Fruit fly (Drosophila melanogaster) whole organism, embryonic: ENCODE results near the gene Prim2.
A peak's percentile ranks its signal among the peaks of the same experiment; 100 is the strongest.

Experiments used
- Ada2b ChIP-seq: fragments of 200-800 bp; sonication (Bioruptor generic); IDR thresholded peaks from 2 replicates; pipeline ENCODE4 v1.3.6; 2022; ENCODE audit warnings: missing biosample characterization, missing genetic modification characterization
- Aef1 ChIP-seq: fragments of 200-800 bp; sonication (Bioruptor generic); IDR thresholded peaks from 3 replicates; pipeline ENCODE4 v1.3.6; 2022; ENCODE audit warnings: missing biosample characterization, missing genetic modification characterization
- Bdp1 ChIP-seq: fragments of 200-800 bp; sonication (Bioruptor generic); optimal IDR thresholded peaks from 3 replicates; lab custom pipeline; 2016; ENCODE audit warnings: missing biosample characterization, missing genetic modification characterization
- Bgb ChIP-seq: fragments of 200-800 bp; sonication (Bioruptor generic); IDR thresholded peaks from 2 replicates; pipeline ENCODE4 v1.3.6; 2022; ENCODE audit warnings: missing biosample characterization, missing genetic modification characterization; ENCODE audit not compliant: partially characterized antibody
- CG10979 ChIP-seq: fragments of 200-800 bp; sonication (Bioruptor generic); optimal IDR thresholded peaks from 2 replicates; lab custom pipeline; 2018; ENCODE audit warnings: missing biosample characterization, mild to moderate bottlenecking, missing genetic modification characterization, moderate library complexity
- CG11247 ChIP-seq: fragments of 200-800 bp; sonication (Bioruptor generic); IDR thresholded peaks from 2 replicates; pipeline ENCODE4 v1.3.6; 2022; ENCODE audit warnings: missing biosample characterization, missing genetic modification characterization
- CG11398 ChIP-seq: fragments of 200-800 bp; sonication (Bioruptor generic); optimal IDR thresholded peaks from 2 replicates; lab custom pipeline; 2016; ENCODE audit warnings: missing biosample characterization, missing genetic modification characterization
- CG11696 ChIP-seq: fragments of 200-800 bp; sonication (Bioruptor generic); IDR thresholded peaks from 2 replicates; pipeline ENCODE4 v1.3.6; 2022; ENCODE audit warnings: missing biosample characterization, missing genetic modification characterization
- CG17612 ChIP-seq: fragments of 200-800 bp; sonication (Bioruptor generic); IDR thresholded peaks from 2 replicates; pipeline ENCODE4 v1.3.6; 2022; ENCODE audit warnings: missing biosample characterization, missing genetic modification characterization
- CG18011 ChIP-seq: fragments of 200-800 bp; sonication (Bioruptor generic); optimal IDR thresholded peaks from 2 replicates; lab custom pipeline; 2017; ENCODE audit warnings: missing biosample characterization, missing genetic modification characterization, mild to moderate bottlenecking, moderate library complexity, missing genotype
- CG3065 ChIP-seq: fragments of 200-800 bp; sonication (Bioruptor generic); optimal IDR thresholded peaks from 2 replicates; lab custom pipeline; 2016; ENCODE audit warnings: missing biosample characterization, missing genetic modification characterization
- CG4328 ChIP-seq: fragments of 200-800 bp; sonication (Bioruptor generic); optimal IDR thresholded peaks from 3 replicates; lab custom pipeline; 2017; ENCODE audit warnings: missing biosample characterization, missing genetic modification reagents, missing genetic modification characterization
- CG4730 ChIP-seq: fragments of 200-800 bp; sonication (Bioruptor generic); IDR thresholded peaks from 2 replicates; pipeline ENCODE4 v1.3.6; 2022; ENCODE audit warnings: missing biosample characterization, missing genetic modification characterization
- CG5245 ChIP-seq: fragments of 200-800 bp; sonication (Bioruptor generic); optimal IDR thresholded peaks from 3 replicates; lab custom pipeline; 2016; ENCODE audit warnings: missing biosample characterization, missing genetic modification characterization
- CG5953 ChIP-seq: fragments of 200-800 bp; sonication (Bioruptor generic); IDR thresholded peaks from 2 replicates; pipeline ENCODE4 v1.3.6; 2022; ENCODE audit warnings: missing biosample characterization, missing genetic modification characterization
- CG6254 ChIP-seq: fragments of 200-800 bp; sonication (Bioruptor generic); optimal IDR thresholded peaks from 3 replicates; lab custom pipeline; 2017; ENCODE audit warnings: mild to moderate bottlenecking, missing biosample characterization, missing genetic modification reagents, missing genetic modification characterization
- CG6791 ChIP-seq: fragments of 200-800 bp; sonication (Bioruptor generic); IDR thresholded peaks from 3 replicates; pipeline ENCODE4 v1.3.6; 2022; ENCODE audit warnings: missing biosample characterization, missing genetic modification characterization; ENCODE audit not compliant: partially characterized antibody
- CG8359 ChIP-seq: fragments of 200-800 bp; sonication (Bioruptor generic); optimal IDR thresholded peaks from 2 replicates; lab custom pipeline; 2017; ENCODE audit warnings: missing biosample characterization, mild to moderate bottlenecking, missing genetic modification characterization, borderline replicate concordance
- CG8478 ChIP-seq: fragments of >200 bp; optimal IDR thresholded peaks from 2 replicates; lab custom pipeline; 2018
- CG9817 ChIP-seq: fragments of 200-800 bp; sonication (Bioruptor generic); optimal IDR thresholded peaks from 2 replicates; lab custom pipeline; 2018; ENCODE audit warnings: missing biosample characterization, mild to moderate bottlenecking, missing genetic modification characterization, moderate library complexity
- D ChIP-seq, 2 experiments: fragments of 200-800 bp in 1 of 2; fragments of >200 bp in 1 of 2; sonication (Bioruptor generic) in 1 of 2; optimal IDR thresholded peaks; 2 replicates in 1 of 2; 3 replicates in 1 of 2; lab custom pipeline; 2017; ENCODE audit warnings: mild to moderate bottlenecking in 1 of 2, missing biosample characterization in 1 of 2, missing genetic modification characterization in 1 of 2, missing genetic modification reagents in 1 of 2
- Dek ChIP-seq: fragments of 200-800 bp; sonication (Bioruptor generic); optimal IDR thresholded peaks from 3 replicates; lab custom pipeline; 2019; ENCODE audit warnings: missing biosample characterization, mild to moderate bottlenecking, missing genetic modification characterization, moderate library complexity
- Dip2 ChIP-seq: fragments of 200-800 bp; sonication (Bioruptor generic); IDR thresholded peaks from 2 replicates; pipeline ENCODE4 v1.3.6; 2022; ENCODE audit warnings: missing biosample characterization, missing genetic modification characterization
- Doc2 ChIP-seq: fragments of 200-800 bp; sonication (Bioruptor generic); IDR thresholded peaks from 2 replicates; pipeline ENCODE4 v1.3.6; 2022; ENCODE audit warnings: missing biosample characterization, missing genetic modification characterization
- Eip74EF ChIP-seq, 2 experiments: fragments of 200-800 bp in 1 of 2; fragments of >200 bp in 1 of 2; sonication (Bioruptor generic) in 1 of 2; optimal IDR thresholded peaks; 2 replicates each; lab custom pipeline; 2017 to 2019; ENCODE audit warnings: missing biosample characterization in 2 of 2, missing genetic modification characterization in 2 of 2, mild to moderate bottlenecking in 1 of 2, moderate library complexity in 1 of 2
- GATAe ChIP-seq: fragments of 200-800 bp; sonication (Bioruptor generic); conservative IDR thresholded peaks from 2 replicates; pipeline ENCODE4 v1.3.6; 2022; ENCODE audit warnings: missing biosample characterization, missing genetic modification characterization
- Hr3 ChIP-seq: fragments of 200-800 bp; sonication (Bioruptor generic); optimal IDR thresholded peaks from 3 replicates; lab custom pipeline; 2016; ENCODE audit warnings: missing biosample characterization, missing genetic modification characterization
- Mrtf ChIP-seq: fragments of 200-800 bp; sonication (Bioruptor generic); IDR thresholded peaks from 3 replicates; pipeline ENCODE4 v1.3.6; 2022; ENCODE audit warnings: missing biosample characterization, missing genetic modification characterization
- Oaz ChIP-seq: fragments of 200-800 bp; sonication (Bioruptor generic); IDR thresholded peaks from 2 replicates; pipeline ENCODE4 v1.3.6; 2022; ENCODE audit warnings: missing biosample characterization, missing genetic modification characterization
- Scr ChIP-seq: fragments of 200-800 bp; sonication (Bioruptor generic); IDR thresholded peaks from 2 replicates; pipeline ENCODE4 v1.3.6; 2022; ENCODE audit warnings: missing biosample characterization, missing genetic modification characterization; ENCODE audit not compliant: partially characterized antibody
- Usf ChIP-seq: fragments of 200-800 bp; sonication (Bioruptor generic); optimal IDR thresholded peaks from 2 replicates; lab custom pipeline; 2017; ENCODE audit warnings: missing genotype, missing biosample characterization, missing genetic modification characterization
- Xbp1 ChIP-seq: fragments of 200-800 bp; sonication (Bioruptor generic); optimal IDR thresholded peaks from 3 replicates; lab custom pipeline; 2016; ENCODE audit warnings: missing biosample characterization, mild to moderate bottlenecking, missing genetic modification characterization
- bab2 ChIP-seq: fragments of 200-800 bp; sonication (Bioruptor generic); optimal IDR thresholded peaks from 2 replicates; lab custom pipeline; 2016; ENCODE audit warnings: missing biosample characterization, missing genetic modification characterization
- dati ChIP-seq: fragments of 200-800 bp; sonication (Bioruptor generic); IDR thresholded peaks from 2 replicates; pipeline ENCODE4 v1.3.6; 2022; ENCODE audit warnings: missing biosample characterization, missing genetic modification characterization
- disco-r ChIP-seq: fragments of 200-800 bp; sonication (Bioruptor generic); optimal IDR thresholded peaks from 2 replicates; lab custom pipeline; 2016; ENCODE audit warnings: missing biosample characterization, missing genetic modification characterization
- emc ChIP-seq: fragments of 200-800 bp; sonication (Bioruptor generic); optimal IDR thresholded peaks from 2 replicates; lab custom pipeline; 2016; ENCODE audit warnings: missing biosample characterization, missing genetic modification characterization
- gro ChIP-seq: fragments of 200-800 bp; sonication (Bioruptor generic); optimal IDR thresholded peaks from 2 replicates; lab custom pipeline; 2016; ENCODE audit warnings: missing biosample characterization, missing genetic modification characterization
- hth ChIP-seq: fragments of >200 bp; optimal IDR thresholded peaks from 2 replicates; lab custom pipeline; 2017; ENCODE audit warnings: inconsistent platforms
- klu ChIP-seq: fragments of 200-800 bp; sonication (Bioruptor generic); IDR thresholded peaks from 2 replicates; pipeline ENCODE4 v1.3.6; 2022; ENCODE audit warnings: missing biosample characterization, missing genetic modification characterization
- knrl ChIP-seq: fragments of 200-800 bp; sonication (Bioruptor generic); IDR thresholded peaks from 3 replicates; pipeline ENCODE4 v1.3.6; 2022; ENCODE audit warnings: missing biosample characterization, missing genetic modification characterization; ENCODE audit not compliant: partially characterized antibody
- lbe ChIP-seq: fragments of 200-800 bp; sonication (Bioruptor generic); optimal IDR thresholded peaks from 2 replicates; lab custom pipeline; 2016; ENCODE audit warnings: missing biosample characterization, mild to moderate bottlenecking, missing genetic modification characterization
- nau ChIP-seq: fragments of 200-800 bp; sonication (Bioruptor generic); optimal IDR thresholded peaks from 3 replicates; lab custom pipeline; 2017; ENCODE audit warnings: missing biosample characterization, mild to moderate bottlenecking, missing genetic modification characterization, missing genetic modification reagents
- nerfin-2 ChIP-seq: fragments of 200-800 bp; sonication (Bioruptor generic); IDR thresholded peaks from 2 replicates; pipeline ENCODE4 v1.3.6; 2022; ENCODE audit warnings: missing biosample characterization, missing genetic modification characterization; ENCODE audit not compliant: partially characterized antibody
- pho ChIP-seq: fragments of 200-800 bp; sonication (Bioruptor generic); optimal IDR thresholded peaks from 2 replicates; lab custom pipeline; 2016; ENCODE audit warnings: missing biosample characterization, missing genetic modification characterization
- pnt ChIP-seq: fragments of 200-800 bp; sonication (Bioruptor generic); optimal IDR thresholded peaks from 3 replicates; lab custom pipeline; 2016; ENCODE audit warnings: missing biosample characterization, missing genetic modification characterization
- row ChIP-seq: fragments of 200-800 bp; sonication (Bioruptor generic); IDR thresholded peaks from 3 replicates; pipeline ENCODE4 v1.3.6; 2022; ENCODE audit warnings: missing biosample characterization, missing genetic modification characterization
- salm ChIP-seq: fragments of 200-800 bp; sonication (Bioruptor generic); optimal IDR thresholded peaks from 2 replicates; lab custom pipeline; 2018; ENCODE audit warnings: missing biosample characterization, mild to moderate bottlenecking, missing genetic modification characterization
- scrt ChIP-seq: fragments of 200-800 bp; sonication (Bioruptor generic); optimal IDR thresholded peaks from 2 replicates; lab custom pipeline; 2018; ENCODE audit warnings: missing biosample characterization, mild to moderate bottlenecking, missing genetic modification characterization, moderate library complexity
- shn ChIP-seq: fragments of 200-800 bp; sonication (Bioruptor generic); optimal IDR thresholded peaks from 3 replicates; lab custom pipeline; 2016; ENCODE audit warnings: missing biosample characterization, missing genetic modification characterization
- wdn ChIP-seq: fragments of 200-800 bp; sonication (Bioruptor generic); IDR thresholded peaks from 2 replicates; pipeline ENCODE4 v1.3.6; 2022; ENCODE audit warnings: missing biosample characterization, missing genetic modification characterization

Prim2 gene

DNA sequence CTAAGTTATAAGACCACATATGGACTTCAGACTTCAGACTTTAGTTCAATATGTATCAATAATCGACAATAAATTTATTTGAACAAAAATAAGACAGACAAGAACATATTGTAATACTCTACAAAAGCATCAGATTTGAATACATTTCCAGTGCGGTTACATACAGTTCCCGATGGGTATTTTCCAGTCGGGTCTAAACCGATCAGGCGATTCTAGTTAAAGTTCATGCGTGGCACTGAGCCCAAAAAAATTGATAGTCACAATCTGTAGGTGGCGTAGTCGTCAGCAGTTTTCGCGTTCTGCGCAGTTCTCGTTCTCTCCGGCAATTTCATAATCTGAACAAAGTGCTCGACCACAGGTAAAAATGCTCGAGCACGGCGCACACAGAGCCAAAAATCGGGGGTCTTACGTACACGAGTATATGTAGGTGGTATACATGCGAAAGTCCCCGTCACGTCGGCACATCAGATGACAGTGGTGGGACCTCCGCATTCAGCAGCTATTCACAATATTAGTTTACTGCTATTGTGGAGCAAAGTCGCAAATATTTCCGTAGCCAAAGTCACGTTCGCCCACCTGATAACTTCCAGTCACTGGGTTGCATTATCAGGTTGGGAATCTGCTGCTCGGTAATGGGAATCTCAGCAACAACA is 34.0 kb upstream of the Prim2 start (continued):
- TF ChIP-seq CG6791 (GFP tag; lab: Robert Waterston, UW) (no peak), dati (no peak), CG8478 (lab: Kevin White, UChicago) (no peak), Hr3 (GFP tag; lab: Kevin White, UChicago) (peak; percentile 48), CG9817 (tag; lab: Kevin White, UChicago) (no peak), salm (no peak), Eip74EF (GFP tag; optimal IDR thresholded peaks at IDR 0.05; lab: Kevin White, UChicago) (no peak), CG10979 (tag; lab: Kevin White, UChicago) (no peak), lbe (no peak), klu (GFP tag; lab: Robert Waterston, UW) (no peak), GATAe (no peak; the same call in 1 of the 2 replicates), Doc2 (GFP tag; lab: Robert Waterston, UW) (no peak), knrl (GFP tag; lab: Robert Waterston, UW) (no peak), Ada2b (GFP tag; lab: Robert Waterston, UW) (peak; percentile 31; the same call in 1 of the 2 replicates), CG18011 (GFP tag; lab: Kevin White, UChicago) (no peak), CG8359 (no peak), wdn (0 out of 2 replicates have a peak, but pooled peaks have one; percentile 7), CG17612 (GFP tag; lab: Robert Waterston, UW) (no peak), Mrtf (GFP tag; lab: Robert Waterston, UW) (0 out of 3 replicates have a peak, but pooled peaks have one; percentile 37), scrt (GFP tag; lab: Kevin White, UChicago) (no peak), Xbp1 (GFP tag; lab: Kevin White, UChicago) (peak; percentile 40), Scr (GFP tag; lab: Robert Waterston, UW) (no peak), Dek (tag; lab: Kevin White, UChicago) (peak; percentile 28), CG11398 (GFP tag; lab: Kevin White, UChicago) (no peak), CG5953 (GFP tag; lab: Robert Waterston, UW) (0 out of 2 replicates have a peak, but pooled peaks have one; percentile 20), CG11696 (GFP tag; lab: Robert Waterston, UW) (no peak), CG5245 (GFP tag; lab: Kevin White, UChicago) (no peak), Dip2 (GFP tag; lab: Robert Waterston, UW) (no peak), nerfin-2 (no peak), row (GFP tag; lab: Robert Waterston, UW) (peak; percentile 78), CG11247 (GFP tag; lab: Robert Waterston, UW) (no peak), gro (GFP tag; lab: Kevin White, UChicago) (peak; percentile 23), Aef1 (GFP tag; lab: Robert Waterston, UW) (peak; percentile 33; the same call in 1 of the 3 replicates), pho (GFP tag; lab: Kevin White, UChicago) (peak; percentile 64), pnt (GFP tag; lab: Kevin White, UChicago) (no peak), disco-r (no peak), shn (GFP tag; lab: Kevin White, UChicago) (peak; percentile 29), CG6254 (GFP tag; lab: Kevin White, UChicago) (no peak), nau (GFP tag; lab: Kevin White, UChicago) (no peak), Oaz (GFP tag; lab: Robert Waterston, UW) (0 out of 2 replicates have a peak, but pooled peaks have one; percentile 6), D (optimal IDR thresholded peaks at IDR 0.05; lab: Kevin White, UChicago) (no peak), D (GFP tag; optimal IDR thresholded peaks at IDR 0.05; lab: Kevin White, UChicago) (no peak), emc (GFP tag; lab: Kevin White, UChicago) (peak; percentile 56), CG3065 (GFP tag; lab: Kevin White, UChicago) (no peak), Usf (GFP tag; lab: Kevin White, UChicago) (peak; percentile 1), Bdp1 (GFP tag; lab: Kevin White, UChicago) (no peak), Bgb (GFP tag; lab: Robert Waterston, UW) (no peak; the same call in 1 of the 2 replicates), bab2 (GFP tag; lab: Kevin White, UChicago) (peak; percentile 32), hth (lab: Kevin White, UChicago) (no peak), CG4328 (peak; percentile 34), CG4730 (GFP tag; lab: Robert Waterston, UW) (no peak)
